Worm (Caenorhabditis elegans) whole organism, L1 larva: ENCODE data around the gene C06E4.2.

ENCODE experiments used
- lin-15B ChIP-seq: fragments of 150-350 bp; sonication (generic microtip); optimal IDR thresholded peaks from 3 replicates; lab custom pipeline; 2014; ENCODE audit warnings: missing biosample characterization, missing genetic modification characterization
- mdl-1 ChIP-seq, 2 experiments: fragments of 150-350 bp; optimal IDR thresholded peaks; 2 replicates each; lab custom pipeline; 2014 to 2017; ENCODE audit warnings: missing biosample characterization in 2 of 2, missing genetic modification characterization in 2 of 2, inconsistent platforms in 1 of 2
- nhr-76 ChIP-seq: sonication (generic microtip); optimal IDR thresholded peaks from 2 replicates; lab custom pipeline; 2017; ENCODE audit warnings: missing biosample characterization, missing genetic modification characterization
- nhr-77 ChIP-seq: fragments of 150-350 bp; optimal IDR thresholded peaks from 2 replicates; lab custom pipeline; 2014; ENCODE audit warnings: missing biosample characterization, missing genetic modification characterization
- pax-3 ChIP-seq: fragments of 200-800 bp; sonication (Bioruptor generic); optimal IDR thresholded peaks from 2 replicates; lab custom pipeline; 2018; ENCODE audit warnings: mild to moderate bottlenecking, missing genetic modification characterization, moderate library complexity, missing compliant biosample characterization

DNA sequence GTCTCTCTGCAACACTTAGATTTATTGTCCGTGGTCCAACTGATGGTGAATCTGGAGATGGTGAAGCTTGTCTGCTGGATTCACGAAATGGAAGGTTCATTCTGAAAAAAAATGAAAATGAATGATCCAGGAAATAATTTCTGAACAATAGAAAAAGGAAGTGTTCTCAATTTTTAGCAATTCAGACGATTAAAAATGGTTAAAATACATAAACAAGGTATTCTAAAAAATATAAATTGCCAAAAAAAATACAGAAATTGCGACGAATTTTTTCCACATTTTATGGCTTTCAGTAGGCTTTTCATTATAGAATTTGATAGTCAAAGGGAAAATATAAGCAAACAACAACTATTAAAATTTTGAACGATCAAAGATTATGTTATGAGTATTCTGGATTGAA is 13.6 kb upstream of the C06E4.2 start, which contains the start of gene glb-2:
- no peak for TF ChIP-seq nhr-76 (tag; lab: Kevin White, UChicago)
- no peak for TF ChIP-seq pax-3 (tag; lab: Kevin White, UChicago)
- no peak for TF ChIP-seq nhr-77 (tag; lab: Kevin White, UChicago)
- no peak for TF ChIP-seq lin-15B (tag; lab: Kevin White, UChicago)
- TF ChIP-seq mdl-1 (tag; optimal IDR thresholded peaks at IDR 0.05; lab: Kevin White, UChicago) = no peak
